Worm (Caenorhabditis elegans) whole organism, L2 larva: ENCODE results near the gene gyf-1.
A peak's percentile ranks its signal among the peaks of the same experiment; 100 is the strongest.

ENCODE experiments used
- C34F6.9 ChIP-seq: fragments of 150-350 bp; optimal IDR thresholded peaks from 2 replicates; lab custom pipeline; 2014; ENCODE audit warnings: missing biosample characterization, missing genetic modification characterization
- F13H6.1 ChIP-seq: sonication (generic microtip); optimal IDR thresholded peaks from 2 replicates; lab custom pipeline; 2016; ENCODE audit warnings: missing genetic modification characterization, missing compliant biosample characterization
- R02D3.7 ChIP-seq: fragments of 150-350 bp; optimal IDR thresholded peaks from 2 replicates; lab custom pipeline; 2014; ENCODE audit warnings: missing biosample characterization, missing genetic modification characterization
- Y55F3AM.14 ChIP-seq: fragments of 200-800 bp; sonication (Bioruptor generic); optimal IDR thresholded peaks from 2 replicates; lab custom pipeline; 2018; ENCODE audit warnings: mild to moderate bottlenecking, missing genetic modification characterization, missing compliant biosample characterization
- ZK546.5 ChIP-seq: sonication (generic microtip); optimal IDR thresholded peaks from 2 replicates; lab custom pipeline; 2017; ENCODE audit warnings: missing biosample characterization, missing genetic modification characterization
- alr-1 ChIP-seq: fragments of 150-350 bp; optimal IDR thresholded peaks from 2 replicates; lab custom pipeline; 2014; ENCODE audit warnings: missing biosample characterization, missing genetic modification characterization
- aly-2 ChIP-seq: fragments of 150-350 bp; optimal IDR thresholded peaks from 2 replicates; lab custom pipeline; 2014; ENCODE audit warnings: missing biosample characterization, missing genetic modification characterization
- ama-1 ChIP-seq: fragments of 150-350 bp; optimal IDR thresholded peaks from 2 replicates; lab custom pipeline; 2018; ENCODE audit warnings: inconsistent platforms
- blmp-1 ChIP-seq: sonication (generic microtip); optimal IDR thresholded peaks from 2 replicates; lab custom pipeline; 2017; ENCODE audit warnings: missing genetic modification characterization, mild to moderate bottlenecking, missing compliant biosample characterization, antibody characterized with exemption, moderate library complexity; ENCODE audit not compliant: insufficient read depth
- ceh-82 ChIP-seq: fragments of 150-350 bp; optimal IDR thresholded peaks from 2 replicates; lab custom pipeline; 2014; ENCODE audit warnings: missing biosample characterization, missing genetic modification characterization
- crh-2 ChIP-seq: sonication (generic microtip); optimal IDR thresholded peaks from 2 replicates; lab custom pipeline; 2017; ENCODE audit warnings: missing biosample characterization, missing genetic modification characterization
- egl-27 ChIP-seq: sonication (generic microtip); optimal IDR thresholded peaks from 3 replicates; lab custom pipeline; 2017; ENCODE audit warnings: missing biosample characterization, missing genetic modification reagents, missing genetic modification characterization
- elt-1 ChIP-seq: fragments of 150-350 bp; optimal IDR thresholded peaks from 2 replicates; lab custom pipeline; 2014; ENCODE audit warnings: missing biosample characterization, missing genetic modification characterization
- gmeb-1 ChIP-seq: fragments of 150-350 bp; optimal IDR thresholded peaks from 2 replicates; lab custom pipeline; 2014; ENCODE audit warnings: missing biosample characterization, missing genetic modification characterization
- lin-11 ChIP-seq: fragments of 150-350 bp; sonication (generic microtip); optimal IDR thresholded peaks from 2 replicates; lab custom pipeline; 2014; ENCODE audit warnings: missing biosample characterization, missing genetic modification characterization, inconsistent platforms, mixed read lengths
- lin-39 ChIP-seq: fragments of 150-350 bp; optimal IDR thresholded peaks from 2 replicates; lab custom pipeline; 2014; ENCODE audit warnings: missing biosample characterization, missing genetic modification reagents, missing genetic modification characterization
- lsy-2 ChIP-seq, 2 experiments: fragments of 150-350 bp in 1 of 2; sonication (generic microtip) in 1 of 2; optimal IDR thresholded peaks; 2 replicates each; lab custom pipeline; 2014 to 2017; ENCODE audit warnings: missing biosample characterization in 2 of 2, missing genetic modification characterization in 2 of 2
- mdl-1 ChIP-seq, 2 experiments: fragments of 150-350 bp in 1 of 2; sonication (generic microtip) in 1 of 2; optimal IDR thresholded peaks; 2 replicates each; lab custom pipeline; 2017; ENCODE audit warnings: missing biosample characterization in 2 of 2, missing genetic modification characterization in 2 of 2
- nhr-10 ChIP-seq: sonication (generic microtip); optimal IDR thresholded peaks from 2 replicates; lab custom pipeline; 2017; ENCODE audit warnings: missing biosample characterization, missing genetic modification characterization
- nhr-11 ChIP-seq: fragments of 150-350 bp; optimal IDR thresholded peaks from 2 replicates; lab custom pipeline; 2014; ENCODE audit warnings: missing biosample characterization, missing genetic modification characterization
- nhr-129 ChIP-seq: fragments of 150-350 bp; optimal IDR thresholded peaks from 2 replicates; lab custom pipeline; 2014; ENCODE audit warnings: missing biosample characterization, missing genetic modification characterization
- nhr-21 ChIP-seq: fragments of 150-350 bp; optimal IDR thresholded peaks from 2 replicates; lab custom pipeline; 2014; ENCODE audit warnings: missing biosample characterization, missing genetic modification characterization
- nhr-23 ChIP-seq: fragments of 150-350 bp; optimal IDR thresholded peaks from 2 replicates; lab custom pipeline; 2014; ENCODE audit warnings: missing biosample characterization, missing genetic modification reagents, missing genetic modification characterization
- nhr-237 ChIP-seq: fragments of 150-350 bp; optimal IDR thresholded peaks from 2 replicates; lab custom pipeline; 2014; ENCODE audit warnings: missing biosample characterization, missing genetic modification characterization
- nhr-25 ChIP-seq: fragments of 150-350 bp; sonication (generic microtip); optimal IDR thresholded peaks from 3 replicates; lab custom pipeline; 2014; ENCODE audit warnings: missing biosample characterization, missing genetic modification characterization
- nhr-77 ChIP-seq: fragments of 150-350 bp; optimal IDR thresholded peaks from 2 replicates; lab custom pipeline; 2014; ENCODE audit warnings: missing biosample characterization, missing genetic modification characterization
- peb-1 ChIP-seq: fragments of 150-350 bp; optimal IDR thresholded peaks from 2 replicates; lab custom pipeline; 2014; ENCODE audit warnings: missing biosample characterization, missing genetic modification characterization
- sem-4 ChIP-seq: fragments of 150-350 bp; optimal IDR thresholded peaks from 2 replicates; lab custom pipeline; 2014; ENCODE audit warnings: missing biosample characterization, missing genetic modification reagents, missing genetic modification characterization
- sma-3 ChIP-seq: sonication (generic microtip); optimal IDR thresholded peaks from 2 replicates; lab custom pipeline; 2016; ENCODE audit warnings: missing genetic modification reagents, missing genetic modification characterization, missing compliant biosample characterization
- sma-9 ChIP-seq, 2 experiments: fragments of 150-350 bp in 1 of 2; sonication (generic microtip) in 1 of 2; optimal IDR thresholded peaks; 2 replicates each; lab custom pipeline; 2014 to 2016; ENCODE audit warnings: missing genetic modification characterization in 2 of 2, mild to moderate bottlenecking in 1 of 2, missing biosample characterization in 1 of 2, missing compliant biosample characterization in 1 of 2, missing genetic modification reagents in 1 of 2, moderate library complexity in 1 of 2
- snpc-4 ChIP-seq: fragments of 150-350 bp; optimal IDR thresholded peaks from 2 replicates; lab custom pipeline; 2014; ENCODE audit warnings: missing biosample characterization, missing genetic modification characterization
- unc-39 ChIP-seq: fragments of 150-350 bp; optimal IDR thresholded peaks from 2 replicates; lab custom pipeline; 2014; ENCODE audit warnings: missing biosample characterization, missing genetic modification characterization
- unc-62 ChIP-seq: fragments of 150-350 bp; optimal IDR thresholded peaks from 2 replicates; lab custom pipeline; 2014; ENCODE audit warnings: missing biosample characterization, missing genetic modification reagents, missing genetic modification characterization
- zag-1 ChIP-seq: fragments of 150-350 bp; optimal IDR thresholded peaks from 2 replicates; lab custom pipeline; 2014; ENCODE audit warnings: missing biosample characterization, missing genetic modification characterization
- ztf-11 ChIP-seq: sonication (generic microtip); optimal IDR thresholded peaks from 2 replicates; lab custom pipeline; 2017; ENCODE audit warnings: missing biosample characterization, missing genetic modification characterization
- ztf-4 ChIP-seq: fragments of 150-350 bp; optimal IDR thresholded peaks from 2 replicates; lab custom pipeline; 2014; ENCODE audit warnings: missing biosample characterization, missing genetic modification characterization

gyf-1 gene

DNA sequence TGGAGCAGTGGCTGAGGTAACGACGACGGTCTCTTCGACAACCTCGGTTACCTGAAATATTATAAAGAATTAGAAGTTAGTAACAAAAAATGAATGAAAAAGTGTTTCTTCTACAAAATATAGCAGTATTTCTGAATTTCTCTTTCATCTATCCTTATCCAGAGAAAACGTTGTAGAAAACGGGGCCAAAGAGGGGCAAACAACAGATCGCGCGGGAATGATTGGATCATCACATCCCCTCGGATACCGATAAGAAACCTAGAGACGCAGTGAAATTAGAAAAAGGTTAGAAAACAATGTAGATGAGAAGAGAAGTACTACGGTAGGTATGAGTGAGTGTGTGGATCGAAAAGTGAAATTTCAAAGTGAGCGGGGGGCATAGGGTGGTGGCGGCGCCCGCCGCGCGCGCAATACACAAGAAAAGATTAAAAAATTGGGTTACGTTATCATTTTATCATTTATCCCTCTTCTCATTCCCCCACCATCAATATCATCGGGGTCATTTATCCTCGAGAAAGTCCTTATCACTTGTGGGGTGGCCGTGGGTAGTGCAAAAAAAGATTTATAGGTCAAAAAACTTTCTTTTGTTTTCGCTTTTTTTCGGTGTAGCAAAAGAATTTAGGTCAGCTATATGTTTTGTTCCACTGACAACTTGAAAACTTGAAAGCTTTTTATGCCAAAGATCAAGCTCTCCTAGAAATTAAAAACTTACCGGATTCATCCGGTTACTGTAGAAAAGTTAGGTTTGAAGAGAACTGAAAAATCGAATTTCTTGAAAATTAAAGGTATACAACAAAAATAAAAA lies 28.3 kb downstream of the gyf-1 start, which contains the start of the genes dpy-10 and T14B4.19 (continued):
- TF ChIP-seq nhr-77 (no peak), unc-62 (no peak), unc-39 (tag; lab: Kevin White, UChicago) (no peak), nhr-237 (tag; lab: Kevin White, UChicago) (no peak), ceh-82 (tag; lab: Kevin White, UChicago) (no peak), F13H6.1 (no peak), zag-1 (tag; lab: Kevin White, UChicago) (no peak), blmp-1 (peak; percentile 92), aly-2 (no peak), egl-27 (tag; lab: Kevin White, UChicago) (peak; percentile 9), lsy-2 (tag; optimal IDR thresholded peaks at IDR 0.05; lab: Kevin White, UChicago) (peak in 1 of 2 experiments; percentile 63), ztf-4 (tag; lab: Kevin White, UChicago) (no peak), gmeb-1 (no peak)

DNA sequence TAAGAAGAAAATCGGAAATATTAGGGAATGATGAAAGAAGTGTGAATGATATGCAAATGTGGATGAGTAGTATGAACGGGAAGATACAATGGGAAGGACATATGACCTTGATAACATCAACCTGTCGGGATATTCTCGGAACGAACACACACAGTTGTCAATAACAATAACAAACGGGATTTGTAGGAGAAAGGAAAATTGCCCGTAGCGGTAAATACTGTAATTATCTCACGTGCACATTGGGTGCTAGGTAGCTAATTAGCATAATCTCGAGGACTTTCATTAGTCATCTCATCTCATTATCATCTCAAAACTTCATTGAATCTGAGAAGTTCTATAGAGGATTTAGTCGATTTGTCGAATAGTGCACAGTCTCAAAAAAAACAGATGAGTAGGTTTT lies 29.0 kb downstream of the gyf-1 start:
- no peak for TF ChIP-seq sma-3 (GFP tag; lab: Kevin White, UChicago)
- TF ChIP-seq C34F6.9 (tag; lab: Kevin White, UChicago), result no peak
- TF ChIP-seq elt-1 (tag; lab: Kevin White, UChicago), result no peak
- TF ChIP-seq ZK546.5, result no peak
- TF ChIP-seq nhr-11, result no peak
- no peak for TF ChIP-seq R02D3.7 (tag; lab: Kevin White, UChicago)
- TF ChIP-seq nhr-10 (tag; lab: Kevin White, UChicago), result no peak
- no peak for TF ChIP-seq nhr-129 (tag; lab: Kevin White, UChicago)
- TF ChIP-seq Y55F3AM.14, result no peak
- no peak for TF ChIP-seq nhr-237 (tag; lab: Kevin White, UChicago)
- no peak for TF ChIP-seq nhr-77
- no peak for TF ChIP-seq nhr-25 (tag; lab: Kevin White, UChicago)
- no peak for TF ChIP-seq unc-39 (tag; lab: Kevin White, UChicago)
- TF ChIP-seq lin-39 (tag; lab: Kevin White, UChicago), result no peak
- TF ChIP-seq sma-9 (GFP tag; optimal IDR thresholded peaks at IDR 0.05; lab: Kevin White, UChicago), result no peak
- TF ChIP-seq sma-9 (tag; optimal IDR thresholded peaks at IDR 0.05; lab: Kevin White, UChicago), result no peak
- TF ChIP-seq nhr-21 (tag; lab: Kevin White, UChicago), result no peak
- TF ChIP-seq mdl-1 (tag; optimal IDR thresholded peaks at IDR 0.05; lab: Kevin White, UChicago), result no peak
- no peak for TF ChIP-seq F13H6.1

DNA sequence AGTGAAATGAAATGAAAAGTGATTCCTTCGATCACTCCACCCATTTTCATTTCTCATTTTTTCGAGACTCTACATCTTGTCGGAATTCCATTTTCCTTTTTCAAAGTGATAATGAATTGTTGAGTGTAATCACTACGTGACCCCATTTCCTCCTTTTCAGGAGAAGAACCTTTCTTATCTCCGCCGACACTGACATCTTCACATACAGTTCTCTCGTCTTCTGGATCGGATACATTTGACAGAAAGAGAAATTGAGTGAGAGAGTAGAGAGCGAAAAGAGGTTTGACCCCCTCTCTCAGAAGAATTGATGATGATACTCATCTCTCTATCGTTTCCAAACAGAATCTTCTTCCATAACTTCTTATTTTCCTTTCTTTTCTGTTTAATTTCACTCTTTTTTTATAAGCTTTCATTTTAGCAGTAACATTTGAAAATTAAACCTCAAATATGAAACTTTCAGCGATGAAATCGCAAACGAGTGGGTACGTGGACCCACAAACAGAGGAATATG lies 29.9 kb downstream of the gyf-1 start, which contains the start of gene dpy-2:
TSS of gene dpy-2 (plus strand) at position 461 of the 511 bp plus-strand sequence.
- TF ChIP-seq nhr-21 (tag; lab: Kevin White, UChicago) (peak; percentile 44), blmp-1 (peak; percentile 67), aly-2 (no peak), F13H6.1 (no peak), nhr-23 (tag; lab: Kevin White, UChicago) (no peak), crh-2 (tag; lab: Kevin White, UChicago) (no peak), ztf-4 (tag; lab: Kevin White, UChicago) (no peak), ama-1 (lab: Kevin White, UChicago) (no peak), lsy-2 (tag; optimal IDR thresholded peaks at IDR 0.05; lab: Kevin White, UChicago) (no peak), C34F6.9 (tag; lab: Kevin White, UChicago) (no peak), snpc-4 (no peak), nhr-129 (tag; lab: Kevin White, UChicago) (no peak)

DNA sequence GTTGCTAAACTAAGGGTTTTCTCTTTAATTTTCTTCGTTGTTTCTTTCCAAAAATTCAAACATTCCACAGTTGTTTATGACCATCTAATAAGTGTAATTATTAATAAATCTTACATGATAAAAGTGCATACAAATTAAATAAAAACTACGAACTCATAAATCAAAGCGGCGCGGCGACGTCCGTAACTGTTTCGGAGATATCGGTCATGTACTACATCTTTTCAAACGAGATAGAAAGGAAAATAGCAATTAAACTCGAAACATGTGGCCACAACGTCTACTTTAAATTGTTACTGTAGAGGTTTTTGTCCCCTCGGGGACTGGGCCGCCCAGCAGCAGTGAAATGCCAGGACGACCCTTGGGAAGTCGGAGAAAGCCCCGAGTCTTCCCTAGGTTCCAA lies 31.8 kb downstream of the gyf-1 start:
- TF ChIP-seq R02D3.7 (tag; lab: Kevin White, UChicago) (no peak), ztf-4 (tag; lab: Kevin White, UChicago) (no peak), nhr-21 (tag; lab: Kevin White, UChicago) (peak; percentile 42), sma-9 (GFP tag; optimal IDR thresholded peaks at IDR 0.05; lab: Kevin White, UChicago) (peak; percentile 59), sma-9 (tag; optimal IDR thresholded peaks at IDR 0.05; lab: Kevin White, UChicago) (no peak), ama-1 (lab: Kevin White, UChicago) (no peak), snpc-4 (no peak), lin-11 (tag; lab: Kevin White, UChicago) (no peak), C34F6.9 (tag; lab: Kevin White, UChicago) (no peak), peb-1 (no peak), gmeb-1 (no peak), unc-62 (no peak), Y55F3AM.14 (no peak), nhr-25 (tag; lab: Kevin White, UChicago) (no peak), ztf-11 (tag; lab: Kevin White, UChicago) (no peak), alr-1 (tag; lab: Kevin White, UChicago) (no peak), sem-4 (tag; lab: Kevin White, UChicago) (no peak)
